Fruit fly (Drosophila melanogaster): ENCODE measurements around the gene CG13639.

CG13639 gene

DNA sequence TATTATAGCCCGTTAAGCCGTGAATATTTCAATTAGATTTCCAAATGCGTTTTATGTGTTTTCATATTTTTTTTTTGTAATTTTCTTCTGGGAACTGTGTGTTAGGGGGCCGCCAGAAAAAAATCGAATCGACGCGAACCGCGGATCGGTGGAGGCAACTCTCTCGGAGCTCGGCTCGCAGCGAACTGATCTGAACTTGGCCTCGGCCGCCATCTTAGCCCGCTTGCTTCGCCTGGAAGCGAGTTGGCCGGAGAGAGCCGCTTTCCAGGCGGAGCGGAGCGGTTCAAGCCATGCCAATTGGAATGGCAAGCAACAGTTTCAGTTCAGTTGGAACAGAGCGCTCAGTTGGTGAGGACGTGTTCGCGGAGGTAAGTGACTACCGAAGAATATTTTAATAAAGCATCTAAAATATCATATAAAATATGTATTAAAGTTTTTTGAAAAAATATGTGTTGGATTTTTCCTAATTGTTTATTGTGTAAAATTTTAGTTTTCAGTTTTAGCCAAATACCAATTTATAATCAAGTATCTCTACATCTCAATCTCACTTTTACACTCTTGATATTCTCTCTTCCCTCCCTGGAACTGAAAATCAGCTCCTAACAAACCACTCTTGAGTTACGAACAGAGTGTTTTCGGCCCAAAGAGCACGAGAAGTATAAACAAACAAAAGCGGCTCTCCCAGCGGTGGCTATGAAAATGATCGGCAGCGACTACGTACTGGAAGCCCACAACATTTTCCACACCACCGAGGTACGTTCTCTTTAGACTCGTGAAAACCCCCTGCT lies 34.4 kb upstream of the CG13639 start, which contains the start of the genes CG31121 and CG11069 (continued):
- no peak for TF ChIP-seq cato (GFP tag; optimal IDR thresholded peaks at IDR 0.05; ENCODE audit: borderline replicate concordance)
- TF ChIP-seq seq (GFP tag; IDR thresholded peaks at IDR 0.05): 0 out of 2 replicates have a peak, but pooled peaks have one; percentile 14
- TF ChIP-seq CG43689 (GFP tag; IDR thresholded peaks at IDR 0.05): no peak
- no peak for TF ChIP-seq grn (GFP tag; optimal IDR thresholded peaks at IDR 0.05)
- no peak for TF ChIP-seq Nf-YC (tag; optimal IDR thresholded peaks at IDR 0.05)
- peak; percentile 66 to 84 for TF ChIP-seq Trl (optimal IDR thresholded peaks at IDR 0.05)
- TF ChIP-seq Trl (GFP tag; optimal IDR thresholded peaks at IDR 0.05): no peak
- TF ChIP-seq Doc3 (GFP tag; IDR thresholded peaks at IDR 0.05; ENCODE audit: partially characterized antibody): no peak
- no peak for TF ChIP-seq pan (optimal IDR thresholded peaks at IDR 0.05)
- peak in 1 of 2 experiments; percentile 20 for TF ChIP-seq pan (GFP tag; optimal IDR thresholded peaks at IDR 0.05 in 1 of 2, IDR thresholded peaks at IDR 0.05 in 1 of 2)
- no peak for TF ChIP-seq CG6175 (GFP tag; IDR thresholded peaks at IDR 0.05)
- no peak for TF ChIP-seq CG9437 (GFP tag; optimal IDR thresholded peaks at IDR 0.05)
- TF ChIP-seq CG2120 (GFP tag; optimal IDR thresholded peaks at IDR 0.05): no peak
- no peak for TF ChIP-seq lmd (GFP tag; IDR thresholded peaks at IDR 0.05)
- TF ChIP-seq dan (GFP tag; IDR thresholded peaks at IDR 0.05): no peak
- TF ChIP-seq az2 (GFP tag; optimal IDR thresholded peaks at IDR 0.05): no peak
- no peak for TF ChIP-seq PHDP (tag; optimal IDR thresholded peaks at IDR 0.05)
- TF ChIP-seq sob (GFP tag; IDR thresholded peaks at IDR 0.05): peak; percentile 30; the same call in 1 of the 2 replicates
- TF ChIP-seq CG12744 (GFP tag; optimal IDR thresholded peaks at IDR 0.05): no peak

DNA sequence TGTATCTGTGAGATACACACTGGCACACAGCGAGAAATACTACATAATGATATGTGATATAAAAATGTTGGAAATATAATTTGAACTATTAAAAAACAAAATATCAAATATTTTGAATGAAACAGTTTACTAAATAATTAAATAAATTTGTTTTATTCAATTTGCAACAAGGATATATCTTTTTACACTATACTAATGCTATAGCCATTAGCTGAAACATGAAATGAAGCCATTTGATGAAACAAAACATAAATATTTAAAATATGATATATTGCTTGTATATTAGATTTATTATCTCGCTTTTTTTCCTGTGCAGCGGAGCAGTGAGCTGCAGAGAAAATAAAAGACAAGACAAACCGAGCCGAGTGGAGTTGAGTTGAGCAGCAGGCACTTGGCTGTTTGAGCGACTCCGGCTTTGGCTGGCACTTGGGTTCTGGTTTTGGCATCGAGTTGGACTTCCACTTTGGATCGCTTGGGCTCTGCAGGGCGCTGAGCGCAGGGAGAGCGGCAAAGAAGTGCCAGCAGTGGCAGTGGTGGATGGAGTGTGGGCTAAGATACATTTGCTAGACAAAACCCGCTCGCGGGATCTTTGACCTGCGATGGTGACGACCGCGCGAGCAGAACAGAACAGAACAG lies 33.3 kb upstream of the CG13639 start:
- TF ChIP-seq CG11695 (GFP tag; IDR thresholded peaks at IDR 0.05): peak; percentile 85
- peak; percentile 87 for TF ChIP-seq CG12391 (tag; optimal IDR thresholded peaks at IDR 0.05)
- TF ChIP-seq h (optimal IDR thresholded peaks at IDR 0.05): no peak
- TF ChIP-seq jumu (GFP tag; optimal IDR thresholded peaks at IDR 0.05): no peak
- TF ChIP-seq fd64A (GFP tag; optimal IDR thresholded peaks at IDR 0.05): no peak
- TF ChIP-seq CG1603 (tag; optimal IDR thresholded peaks at IDR 0.05): no peak
- peak; percentile 36 for TF ChIP-seq CG7987 (GFP tag; optimal IDR thresholded peaks at IDR 0.05)
- TF ChIP-seq gsb-n (tag; optimal IDR thresholded peaks at IDR 0.05): peak; percentile 86
- no peak for TF ChIP-seq Lim3 (GFP tag; IDR thresholded peaks at IDR 0.05)
- no peak for TF ChIP-seq NK7.1 (GFP tag; optimal IDR thresholded peaks at IDR 0.05)
- TF ChIP-seq gcm (GFP tag; optimal IDR thresholded peaks at IDR 0.05): peak; percentile 88
- no peak for TF ChIP-seq CG14050 (GFP tag; IDR thresholded peaks at IDR 0.05)
- TF ChIP-seq bsh (GFP tag; optimal IDR thresholded peaks at IDR 0.05): peak; percentile 18 to 80
- TF ChIP-seq CG34376 (GFP tag; optimal IDR thresholded peaks at IDR 0.05): no peak
- no peak for TF ChIP-seq mirr (GFP tag; optimal IDR thresholded peaks at IDR 0.05)
- TF ChIP-seq ase (GFP tag; IDR thresholded peaks at IDR 0.05): 0 out of 3 replicates have a peak, but pooled peaks have one; percentile 44
- TF ChIP-seq PHDP (tag; optimal IDR thresholded peaks at IDR 0.05): no peak
- peak; percentile 56 for TF ChIP-seq Vsx1 (GFP tag; optimal IDR thresholded peaks at IDR 0.05)
- TF ChIP-seq jing (GFP tag; optimal IDR thresholded peaks at IDR 0.05): no peak
- TF ChIP-seq peb (GFP tag; IDR thresholded peaks at IDR 0.05): peak; percentile 35; the same call in 1 of the 2 replicates
- TF ChIP-seq ind (GFP tag; optimal IDR thresholded peaks at IDR 0.05): peak; percentile 74
- no peak for TF ChIP-seq D (optimal IDR thresholded peaks at IDR 0.05)
- TF ChIP-seq D (GFP tag; optimal IDR thresholded peaks at IDR 0.05): peak; percentile 83
- peak; percentile 47; the same call in 1 of the 2 replicates for TF ChIP-seq CG3847 (GFP tag; IDR thresholded peaks at IDR 0.05)
- TF ChIP-seq dysf (GFP tag; IDR thresholded peaks at IDR 0.05): peak; percentile 84
- peak; percentile 64 for TF ChIP-seq scrt (GFP tag; optimal IDR thresholded peaks at IDR 0.05)
- peak; percentile 61 for TF ChIP-seq CrebB (tag; optimal IDR thresholded peaks at IDR 0.05)
- TF ChIP-seq CG13424 (tag; optimal IDR thresholded peaks at IDR 0.05): peak; percentile 88
- TF ChIP-seq dm (GFP tag; optimal IDR thresholded peaks at IDR 0.05): no peak
- no peak for TF ChIP-seq nau (GFP tag; optimal IDR thresholded peaks at IDR 0.05)
- peak; percentile 40 for TF ChIP-seq CG6765 (GFP tag; optimal IDR thresholded peaks at IDR 0.05)
- no peak for TF ChIP-seq sens-2 (GFP tag; IDR thresholded peaks at IDR 0.05)
